Worm (Caenorhabditis elegans): ENCODE measurements around the gene W02B3.3.

The W02B3.3 gene

ce11 chrIII:665173-665757 is 3.0 kb downstream of the W02B3.3 start, which contains the start of gene C09F5.3:
C09F5.3 (minus strand) TSS chrIII:665266.
- TF ChIP-seq T22C8.4 (GFP tag; IDR thresholded peaks at IDR 0.05), result no peak

ce11 chrIII:658357-658756 is 9.9 kb downstream of the W02B3.3 start, which contains the start of gene C09F5.1:
C09F5.1 (plus strand) TSS chrIII:658709.
- TF ChIP-seq ref-1 (GFP tag; conservative IDR thresholded peaks at IDR 0.05) (no peak), tab-1 (GFP tag; IDR thresholded peaks at IDR 0.05) (no peak), klf-2 (GFP tag; conservative IDR thresholded peaks at IDR 0.05) (no peak), cog-1 (tag; optimal IDR thresholded peaks at IDR 0.05) (no peak), ztf-23 (GFP tag; IDR thresholded peaks at IDR 0.05) (no peak), T22C8.4 (GFP tag; IDR thresholded peaks at IDR 0.05) (no peak), flt-1 (GFP tag; IDR thresholded peaks at IDR 0.05) (no peak), ztf-29 (GFP tag; IDR thresholded peaks at IDR 0.05) (no peak), med-1 (GFP tag; optimal IDR thresholded peaks at IDR 0.05; ENCODE audit: insufficient read depth) (no peak)

- TF ChIP-seq med-1 (GFP tag; optimal IDR thresholded peaks at IDR 0.05; ENCODE audit: insufficient read depth) (no peak), ztf-23 (GFP tag; IDR thresholded peaks at IDR 0.05) (no peak), cog-1 (tag; optimal IDR thresholded peaks at IDR 0.05) (no peak), ref-1 (GFP tag; conservative IDR thresholded peaks at IDR 0.05) (no peak), ztf-29 (GFP tag; IDR thresholded peaks at IDR 0.05) (no peak), klf-2 (GFP tag; conservative IDR thresholded peaks at IDR 0.05) (no peak), tab-1 (GFP tag; IDR thresholded peaks at IDR 0.05) (no peak), flt-1 (GFP tag; IDR thresholded peaks at IDR 0.05) (no peak), T22C8.4 (GFP tag; IDR thresholded peaks at IDR 0.05) (no peak)
Observed at ce11 chrIII:657241-657640, 11.0 kb downstream of the W02B3.3 start.

DNA sequence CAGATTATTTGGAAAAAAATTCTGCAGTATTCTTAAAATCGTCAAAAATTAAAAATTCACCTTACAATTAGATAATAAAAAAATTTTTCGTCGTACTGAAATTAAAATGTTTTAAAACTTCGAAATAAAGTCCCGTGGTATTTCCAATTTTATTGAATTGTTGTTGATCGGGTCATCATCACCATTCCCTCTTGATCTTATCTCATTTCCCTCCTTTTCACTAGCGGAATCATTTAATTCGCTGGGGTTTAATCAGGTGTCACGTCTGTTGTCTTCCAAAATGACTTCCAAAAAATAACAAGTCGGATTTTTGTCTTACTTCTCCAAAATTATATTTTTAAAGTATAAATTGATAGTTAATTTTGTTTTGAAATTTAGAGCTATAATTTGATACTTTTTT is 11.6 kb downstream of the W02B3.3 start:
- TF ChIP-seq tab-1 (GFP tag; IDR thresholded peaks at IDR 0.05) (no peak), flt-1 (GFP tag; IDR thresholded peaks at IDR 0.05) (no peak)

DNA sequence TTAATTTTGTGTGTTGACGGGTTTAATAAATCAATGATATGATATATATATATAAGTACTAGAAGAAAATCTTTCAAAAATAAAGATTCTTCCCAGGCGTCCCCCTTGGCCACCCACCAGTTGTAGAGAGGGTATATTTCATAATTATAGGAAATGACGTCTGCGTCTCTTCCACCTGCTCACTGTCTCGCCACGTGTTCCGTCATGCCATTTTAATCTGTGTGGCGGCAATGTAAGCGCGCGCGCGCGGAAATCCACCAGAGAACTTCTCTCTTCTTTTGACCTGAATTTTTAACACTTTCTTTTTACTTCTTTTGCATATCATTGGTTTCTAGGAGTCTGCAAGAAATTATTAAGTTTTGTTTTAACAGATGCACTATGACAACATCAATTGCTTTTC is 13.9 kb downstream of the W02B3.3 start:
- no peak for TF ChIP-seq T22C8.4 (GFP tag; IDR thresholded peaks at IDR 0.05)
- no peak for TF ChIP-seq ref-1 (GFP tag; conservative IDR thresholded peaks at IDR 0.05)
- TF ChIP-seq klf-2 (GFP tag; conservative IDR thresholded peaks at IDR 0.05), result no peak
- TF ChIP-seq med-1 (GFP tag; optimal IDR thresholded peaks at IDR 0.05; ENCODE audit: insufficient read depth), result no peak
- no peak for TF ChIP-seq tab-1 (GFP tag; IDR thresholded peaks at IDR 0.05)
- no peak for TF ChIP-seq flt-1 (GFP tag; IDR thresholded peaks at IDR 0.05)
- no peak for TF ChIP-seq ztf-29 (GFP tag; IDR thresholded peaks at IDR 0.05)
- TF ChIP-seq cog-1 (tag; optimal IDR thresholded peaks at IDR 0.05), result no peak
- TF ChIP-seq ztf-23 (GFP tag; IDR thresholded peaks at IDR 0.05), result no peak

DNA sequence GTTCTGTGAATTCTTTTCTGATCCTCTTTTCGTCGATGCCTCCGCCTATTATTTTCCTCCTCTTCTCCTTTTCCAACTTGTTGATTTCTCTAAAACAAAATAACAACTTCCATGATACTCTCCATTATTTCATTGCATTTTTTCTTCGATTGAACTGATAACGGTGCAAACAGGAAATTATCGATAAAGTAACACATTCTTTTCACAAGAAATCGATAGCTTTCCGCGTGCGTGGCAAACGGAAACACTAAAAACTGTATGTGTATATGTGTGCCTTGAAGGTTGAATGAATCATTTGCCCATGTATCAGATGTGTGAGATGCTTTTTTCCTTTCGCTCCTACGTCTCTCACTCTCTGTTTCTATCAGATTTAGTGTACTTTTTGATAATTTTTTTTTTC is 16.6 kb downstream of the W02B3.3 start:
- no peak for TF ChIP-seq ztf-29 (GFP tag; IDR thresholded peaks at IDR 0.05)

ce11 chrIII:650539-650938 is 17.7 kb downstream of the W02B3.3 start:
- TF ChIP-seq T22C8.4 (GFP tag; IDR thresholded peaks at IDR 0.05) (no peak), cog-1 (tag; optimal IDR thresholded peaks at IDR 0.05) (no peak), klf-2 (GFP tag; conservative IDR thresholded peaks at IDR 0.05) (no peak), flt-1 (GFP tag; IDR thresholded peaks at IDR 0.05) (no peak), ref-1 (GFP tag; conservative IDR thresholded peaks at IDR 0.05) (no peak), tab-1 (GFP tag; IDR thresholded peaks at IDR 0.05) (no peak), ztf-29 (GFP tag; IDR thresholded peaks at IDR 0.05) (no peak), med-1 (GFP tag; optimal IDR thresholded peaks at IDR 0.05; ENCODE audit: insufficient read depth) (no peak), ztf-23 (GFP tag; IDR thresholded peaks at IDR 0.05) (no peak)

- no peak for TF ChIP-seq ref-1 (GFP tag; conservative IDR thresholded peaks at IDR 0.05)
- no peak for TF ChIP-seq med-1 (GFP tag; optimal IDR thresholded peaks at IDR 0.05; ENCODE audit: insufficient read depth)
- no peak for TF ChIP-seq klf-2 (GFP tag; conservative IDR thresholded peaks at IDR 0.05)
- TF ChIP-seq cog-1 (tag; optimal IDR thresholded peaks at IDR 0.05), result no peak
- no peak for TF ChIP-seq T22C8.4 (GFP tag; IDR thresholded peaks at IDR 0.05)
- TF ChIP-seq flt-1 (GFP tag; IDR thresholded peaks at IDR 0.05), result no peak
- no peak for TF ChIP-seq tab-1 (GFP tag; IDR thresholded peaks at IDR 0.05)
- no peak for TF ChIP-seq ztf-23 (GFP tag; IDR thresholded peaks at IDR 0.05)
- TF ChIP-seq ztf-29 (GFP tag; IDR thresholded peaks at IDR 0.05), result no peak
Observed at ce11 chrIII:649935-650334, 18.3 kb downstream of the W02B3.3 start.

DNA sequence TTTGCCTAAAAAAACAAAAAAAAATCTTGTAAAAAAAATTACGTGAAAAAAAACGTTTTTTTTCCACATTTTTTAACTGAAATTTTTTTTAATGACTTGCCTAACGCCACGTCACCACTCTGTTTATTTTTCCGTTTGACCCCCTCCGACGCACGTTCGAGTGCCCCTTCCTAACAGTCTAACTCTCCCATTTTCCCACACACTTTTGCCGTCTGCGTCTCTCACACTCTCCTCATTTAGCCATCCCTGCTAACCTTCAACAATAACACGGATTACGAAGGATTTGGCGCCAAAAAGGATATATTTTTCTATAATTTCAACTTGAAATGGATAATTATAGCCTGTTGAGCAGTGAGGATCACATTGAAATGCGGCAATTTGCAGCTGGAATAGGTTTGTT is 21.0 kb downstream of the W02B3.3 start:
- no peak for TF ChIP-seq T22C8.4 (GFP tag; IDR thresholded peaks at IDR 0.05)
- no peak for TF ChIP-seq med-1 (GFP tag; optimal IDR thresholded peaks at IDR 0.05; ENCODE audit: insufficient read depth)
- TF ChIP-seq ref-1 (GFP tag; conservative IDR thresholded peaks at IDR 0.05), result no peak
- TF ChIP-seq tab-1 (GFP tag; IDR thresholded peaks at IDR 0.05), result no peak
- no peak for TF ChIP-seq klf-2 (GFP tag; conservative IDR thresholded peaks at IDR 0.05)
- no peak for TF ChIP-seq cog-1 (tag; optimal IDR thresholded peaks at IDR 0.05)
- no peak for TF ChIP-seq flt-1 (GFP tag; IDR thresholded peaks at IDR 0.05)
- TF ChIP-seq ztf-23 (GFP tag; IDR thresholded peaks at IDR 0.05), result no peak
- no peak for TF ChIP-seq ztf-29 (GFP tag; IDR thresholded peaks at IDR 0.05)

DNA sequence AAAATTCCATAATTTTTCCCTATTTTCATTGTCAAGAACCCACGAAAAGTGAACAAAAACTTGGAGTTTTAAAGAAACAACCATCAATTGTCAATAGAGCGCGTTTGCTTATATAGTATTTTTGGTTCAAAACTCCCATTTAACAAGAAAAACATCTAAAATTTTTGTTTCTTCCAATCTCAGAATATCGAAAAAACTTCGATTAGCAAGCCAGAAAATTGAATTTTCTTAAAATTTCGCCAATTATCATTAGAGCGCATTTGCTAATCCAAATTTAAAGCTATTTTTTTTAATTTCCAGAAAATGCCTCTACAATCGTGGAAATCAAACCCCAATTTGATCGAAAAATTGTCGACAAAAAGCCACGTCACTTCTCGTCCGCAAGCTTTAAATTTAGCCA is 21.8 kb downstream of the W02B3.3 start, which contains the start of gene orai-1:
orai-1 (plus strand) TSS at position 301 of the 400 bp plus-strand sequence.
- TF ChIP-seq tab-1 (GFP tag; IDR thresholded peaks at IDR 0.05) (no peak), cog-1 (tag; optimal IDR thresholded peaks at IDR 0.05) (no peak), ref-1 (GFP tag; conservative IDR thresholded peaks at IDR 0.05) (no peak), med-1 (GFP tag; optimal IDR thresholded peaks at IDR 0.05; ENCODE audit: insufficient read depth) (no peak), ztf-23 (GFP tag; IDR thresholded peaks at IDR 0.05) (no peak), ztf-29 (GFP tag; IDR thresholded peaks at IDR 0.05) (no peak), T22C8.4 (GFP tag; IDR thresholded peaks at IDR 0.05) (no peak), klf-2 (GFP tag; conservative IDR thresholded peaks at IDR 0.05) (no peak), flt-1 (GFP tag; IDR thresholded peaks at IDR 0.05) (no peak)

All from whole organism, midembryonic.